Worm (Caenorhabditis elegans) whole organism, L4 larva: ENCODE data around the gene ahsa-1.
"Not testable (repeated sequence)": the region's sequence is repeated elsewhere in the genome, so short reads cannot be mapped to it uniquely, and the experiment has no call there.

ENCODE experiments used
- T26A8.4 ChIP-seq: fragments of 200-800 bp; sonication (Bioruptor generic); IDR thresholded peaks from 2 replicates; pipeline ENCODE4 v1.3.6; 2022; ENCODE audit warnings: missing genetic modification characterization, missing compliant biosample characterization
- Y105C5A.15 ChIP-seq: fragments of 200-800 bp; sonication (Bioruptor generic); IDR thresholded peaks from 2 replicates; pipeline ENCODE4 v1.3.6; 2022; ENCODE audit warnings: missing genetic modification characterization, missing compliant biosample characterization
- Y75B8A.6 ChIP-seq: fragments of 200-800 bp; sonication (Bioruptor generic); IDR thresholded peaks from 2 replicates; pipeline ENCODE4 v1.3.6; 2022; ENCODE audit warnings: missing genetic modification reagents, missing genetic modification characterization, missing compliant biosample characterization
- ZK337.2 ChIP-seq: fragments of 200-800 bp; sonication (Bioruptor generic); IDR thresholded peaks from 2 replicates; pipeline ENCODE4 v1.3.6; 2022; ENCODE audit warnings: missing genetic modification reagents, missing genetic modification characterization, missing compliant biosample characterization
- aha-1 ChIP-seq: fragments of 150-350 bp; peaks from one replicate; lab custom pipeline; 2014; ENCODE audit warnings: missing biosample characterization, missing genetic modification characterization
- attf-4 ChIP-seq: sonication (generic microtip); optimal IDR thresholded peaks from 3 replicates; lab custom pipeline; 2017; ENCODE audit warnings: missing biosample characterization, missing genetic modification characterization
- ctbp-1 ChIP-seq: fragments of 200-800 bp; sonication (Bioruptor generic); IDR thresholded peaks from 2 replicates; pipeline ENCODE4 v1.3.6; 2022; ENCODE audit warnings: missing genetic modification reagents, missing genetic modification characterization, missing compliant biosample characterization
- daf-16 ChIP-seq, 3 experiments: sonication (generic microtip); optimal IDR thresholded peaks; 2 replicates each; lab custom pipeline; 2016 to 2017; ENCODE audit warnings: missing genetic modification characterization in 3 of 3, missing genetic modification reagents in 3 of 3, mild to moderate bottlenecking in 2 of 3, missing compliant biosample characterization in 2 of 3, missing biosample characterization in 1 of 3, moderate library complexity in 1 of 3
- jun-1 ChIP-seq: fragments of 150-350 bp; optimal IDR thresholded peaks from 2 replicates; lab custom pipeline; 2014; ENCODE audit warnings: missing biosample characterization, missing genetic modification reagents, missing genetic modification characterization
- lin-15B ChIP-seq: fragments of 150-350 bp; sonication (generic microtip); optimal IDR thresholded peaks from 3 replicates; lab custom pipeline; 2014; ENCODE audit warnings: missing biosample characterization, missing genetic modification characterization
- lin-39 ChIP-seq: fragments of 150-350 bp; optimal IDR thresholded peaks from 2 replicates; lab custom pipeline; 2014; ENCODE audit warnings: missing biosample characterization, missing genetic modification reagents, missing genetic modification characterization
- mxl-3 ChIP-seq: fragments of 200-800 bp; sonication (Bioruptor generic); optimal IDR thresholded peaks from 2 replicates; lab custom pipeline; 2018; ENCODE audit warnings: mild to moderate bottlenecking, missing genetic modification characterization, missing compliant biosample characterization
- nhr-237 ChIP-seq: sonication (generic microtip); optimal IDR thresholded peaks from 2 replicates; lab custom pipeline; 2017; ENCODE audit warnings: missing biosample characterization, missing genetic modification characterization
- nhr-28 ChIP-seq: fragments of 150-350 bp; optimal IDR thresholded peaks from 2 replicates; lab custom pipeline; 2014; ENCODE audit warnings: missing biosample characterization, missing genetic modification characterization
- nhr-42 ChIP-seq: fragments of 200-800 bp; sonication (Bioruptor generic); IDR thresholded peaks from 2 replicates; pipeline ENCODE4 v1.3.6; 2022; ENCODE audit warnings: missing genetic modification characterization, missing compliant biosample characterization
- nhr-77 ChIP-seq: fragments of 150-350 bp; optimal IDR thresholded peaks from 2 replicates; lab custom pipeline; 2014; ENCODE audit warnings: missing biosample characterization, missing genetic modification characterization
- pha-4 ChIP-seq, 2 experiments: fragments of 150-350 bp in 1 of 2; fragments of 200-800 bp in 1 of 2; sonication (Bioruptor generic) in 1 of 2; IDR thresholded peaks in 1 of 2; optimal IDR thresholded peaks in 1 of 2; 2 replicates each; pipeline versions ENCODE4 v1.3.6 to Lab custom; 2014 to 2022; ENCODE audit warnings: missing genetic modification characterization in 2 of 2, missing genetic modification reagents in 2 of 2, missing biosample characterization in 1 of 2, missing compliant biosample characterization in 1 of 2
- pqm-1 ChIP-seq: sonication (generic microtip); optimal IDR thresholded peaks from 2 replicates; lab custom pipeline; 2017; ENCODE audit warnings: missing biosample characterization, missing genetic modification characterization
- rbr-2 ChIP-seq: sonication (generic microtip); optimal IDR thresholded peaks from 2 replicates; lab custom pipeline; 2016; ENCODE audit warnings: missing genotype, missing genetic modification characterization, missing compliant biosample characterization
- tag-97 ChIP-seq: fragments of 200-800 bp; sonication (Bioruptor generic); IDR thresholded peaks from 2 replicates; pipeline ENCODE4 v1.3.6; 2022; ENCODE audit warnings: missing genetic modification characterization, missing compliant biosample characterization
- unc-130 ChIP-seq: sonication (generic microtip); optimal IDR thresholded peaks from 2 replicates; lab custom pipeline; 2016; ENCODE audit warnings: missing genetic modification reagents, missing genetic modification characterization, missing compliant biosample characterization
- vab-7 ChIP-seq: fragments of 200-800 bp; sonication (Bioruptor generic); IDR thresholded peaks from 2 replicates; pipeline ENCODE4 v1.3.6; 2022; ENCODE audit warnings: missing genetic modification reagents, missing genetic modification characterization, missing compliant biosample characterization
- zip-2 ChIP-seq: fragments of 150-350 bp; optimal IDR thresholded peaks from 2 replicates; lab custom pipeline; 2014; ENCODE audit warnings: missing biosample characterization, missing genetic modification characterization
- ztf-11 ChIP-seq: fragments of 150-350 bp; optimal IDR thresholded peaks from 2 replicates; lab custom pipeline; 2014; ENCODE audit warnings: missing biosample characterization, missing genetic modification characterization
- ztf-7 ChIP-seq: fragments of 150-350 bp; optimal IDR thresholded peaks from 2 replicates; lab custom pipeline; 2014; ENCODE audit warnings: missing biosample characterization, missing genetic modification characterization

Gene ahsa-1

DNA sequence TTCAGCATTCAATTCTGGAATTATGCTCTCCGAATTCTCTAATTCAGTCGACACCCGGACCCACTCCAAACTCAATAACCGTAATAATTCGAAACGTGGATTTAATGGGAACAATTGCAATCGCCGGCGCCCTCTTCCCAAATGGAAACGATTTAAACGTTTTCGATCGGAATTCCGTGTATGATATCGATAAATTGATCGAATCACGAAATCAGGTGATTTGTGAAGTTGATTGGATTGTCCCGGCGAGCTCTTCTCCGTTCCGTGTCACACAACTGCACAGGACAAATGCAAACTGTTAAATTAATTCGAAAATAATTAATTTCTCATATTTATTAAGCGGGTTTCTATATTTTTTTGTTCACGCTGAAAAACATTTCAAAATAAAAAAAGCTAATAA lies 29.3 kb downstream of the ahsa-1 start, which contains the start of gene C25D7.16:
TSS of gene C25D7.16 (plus strand) at position 301 of the 400 bp plus-strand sequence.
- TF ChIP-seq jun-1 (tag; lab: Kevin White, UChicago) (no peak), aha-1 (peak; percentile 49)
- TF ChIP-seq, all 104 proteins: peak for 1

DNA sequence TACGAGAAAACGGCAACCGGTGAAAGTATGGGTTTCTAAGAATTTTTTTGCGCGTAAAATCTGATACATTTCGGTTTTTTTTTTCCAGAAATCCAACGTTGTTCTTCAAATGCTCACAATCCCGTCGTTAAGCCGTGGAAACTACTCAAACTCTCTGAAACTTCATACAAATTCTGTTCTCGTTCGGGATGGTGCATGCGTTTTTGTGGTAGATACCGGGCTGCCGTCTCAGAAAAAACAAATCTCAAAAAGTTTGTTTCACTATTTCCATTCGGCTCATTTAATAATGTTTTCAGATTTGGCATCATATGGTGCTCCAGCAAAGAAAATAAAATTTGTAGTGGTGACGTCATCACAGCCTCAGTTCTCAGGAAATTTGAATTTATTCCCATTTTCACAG lies 30.5 kb downstream of the ahsa-1 start:
- no peak for TF ChIP-seq nhr-237 (tag; lab: Kevin White, UChicago)
- TF ChIP-seq lin-39 = no peak
- peak; percentile 91 for TF ChIP-seq aha-1

DNA sequence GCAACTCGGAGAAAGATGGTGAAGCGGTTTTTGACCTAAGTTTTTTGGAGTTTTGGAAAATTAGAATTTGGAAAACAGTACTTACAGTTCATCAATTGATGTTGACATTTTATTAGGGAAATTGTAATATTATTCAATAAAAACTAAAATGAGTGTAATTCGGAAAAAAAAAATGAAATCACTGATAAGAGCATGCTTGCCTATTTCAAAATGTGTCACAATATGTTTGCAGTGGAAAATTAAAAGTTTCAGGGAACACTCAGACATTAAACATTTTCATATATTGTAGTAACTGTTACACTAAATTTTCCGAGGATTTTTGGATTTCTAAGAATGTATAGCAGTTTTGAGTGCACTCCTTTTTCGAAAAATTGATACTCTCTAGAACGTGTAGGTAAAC lies 32.8 kb downstream of the ahsa-1 start, which contains the start of the genes fbxa-82 and C25D7.5:
TSS of gene fbxa-82 (minus strand) at position 163 of the 400 bp plus-strand sequence.
TSS of gene C25D7.5 (plus strand) at position 283 of the 400 bp plus-strand sequence.
- TF ChIP-seq ZK337.2 (GFP tag; lab: Robert Waterston, UW) (no peak), pqm-1 (tag; lab: Kevin White, UChicago) (peak; percentile 24), ztf-11 (tag; lab: Kevin White, UChicago) (no peak), ztf-7 (peak; percentile 62), nhr-28 (tag; lab: Kevin White, UChicago) (peak; percentile 43), daf-16 (GFP tag; optimal IDR thresholded peaks at IDR 0.05; lab: Kevin White, UChicago) (no peak), daf-16 (tag; optimal IDR thresholded peaks at IDR 0.05; lab: Kevin White, UChicago) (peak; percentile 59), zip-2 (tag; lab: Kevin White, UChicago) (peak; percentile 82), nhr-77 (peak; percentile 57)

DNA sequence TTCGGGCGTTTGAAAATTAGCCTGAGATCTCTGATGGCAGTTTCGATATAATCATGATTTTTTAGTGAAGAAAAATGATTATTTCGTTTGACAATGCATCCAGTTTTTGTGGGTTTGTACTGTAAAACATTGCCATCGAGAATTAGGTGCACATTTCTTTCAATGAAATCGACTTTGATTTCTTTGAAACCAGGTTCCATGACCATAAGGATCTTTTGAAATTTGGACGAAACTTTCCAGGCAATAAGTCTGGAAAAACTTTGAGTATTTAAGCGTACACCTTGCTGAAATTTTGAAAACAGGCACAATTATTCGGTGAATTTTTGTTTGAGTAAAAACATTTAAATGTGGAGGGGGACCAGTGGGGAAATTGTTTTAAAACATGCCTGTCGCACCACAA lies 33.5 kb downstream of the ahsa-1 start:
- TF ChIP-seq tag-97 (GFP tag; lab: Robert Waterston, UW) = no peak
- peak; percentile 91 for TF ChIP-seq aha-1

DNA sequence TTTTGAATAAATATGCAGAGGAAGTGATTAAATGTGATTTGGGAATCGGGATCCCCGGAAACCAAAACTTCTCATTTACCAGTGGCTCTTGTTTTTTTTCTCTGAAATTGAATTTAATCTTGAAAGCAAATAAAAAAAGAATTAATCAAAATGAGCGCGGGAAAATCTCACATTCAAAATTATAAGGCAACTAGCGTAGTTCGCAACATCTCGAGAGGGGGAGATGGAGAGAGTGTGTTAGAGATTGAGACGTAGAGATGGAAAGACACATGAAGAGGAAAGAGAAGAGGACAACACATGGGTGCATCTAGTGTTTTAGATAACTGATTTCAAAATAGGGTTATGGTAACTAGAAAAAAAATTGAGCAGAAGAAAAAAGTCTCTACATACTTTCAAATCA lies 37.1 kb downstream of the ahsa-1 start, which contains the start of gene sdc-3:
TSS of gene sdc-3 (minus strand) at position 101 of the 400 bp plus-strand sequence.
- TF ChIP-seq aha-1 (peak; percentile 73), Y75B8A.6 (GFP tag; lab: Robert Waterston, UW) (no peak), nhr-28 (tag; lab: Kevin White, UChicago) (peak; percentile 32), vab-7 (GFP tag; lab: Robert Waterston, UW) (no peak), mxl-3 (GFP tag; lab: Kevin White, UChicago) (peak; percentile 19), attf-4 (tag; lab: Kevin White, UChicago) (no peak), ctbp-1 (GFP tag; lab: Robert Waterston, UW) (no peak), lin-15B (no peak), rbr-2 (no peak), nhr-42 (GFP tag; lab: Robert Waterston, UW) (no peak), Y105C5A.15 (no peak), T26A8.4 (GFP tag; lab: Robert Waterston, UW) (no peak), daf-16 (GFP tag; optimal IDR thresholded peaks at IDR 0.05; lab: Kevin White, UChicago) (no peak), daf-16 (tag; optimal IDR thresholded peaks at IDR 0.05; lab: Kevin White, UChicago) (peak; percentile 14)

DNA sequence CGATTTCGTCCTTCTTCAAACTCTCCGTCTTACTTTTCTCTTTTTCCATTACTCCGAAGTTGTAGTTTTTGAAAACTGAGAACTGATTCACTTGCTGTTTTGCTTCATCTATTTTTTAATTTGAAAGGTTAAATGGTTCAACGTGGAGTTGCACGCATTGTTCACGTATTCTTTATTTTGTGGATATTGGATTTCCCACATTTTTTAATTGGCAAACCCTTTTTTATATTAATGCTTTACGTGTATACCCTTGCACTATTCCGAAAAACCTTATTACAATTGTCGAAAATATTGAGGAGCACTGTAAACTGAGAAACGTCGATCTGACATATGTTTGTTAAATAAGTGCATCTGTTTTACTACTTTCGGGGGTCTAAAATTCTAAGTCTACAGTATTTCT lies 48.4 kb downstream of the ahsa-1 start, which contains the start of gene melo-3:
TSS of gene melo-3 (minus strand) at position 101 of the 400 bp plus-strand sequence.
- not testable (repeated sequence) for TF ChIP-seq aha-1; unc-130 (GFP tag; lab: Kevin White, UChicago); pha-4 (GFP tag; IDR thresholded peaks at IDR 0.05; lab: Robert Waterston, UW); pha-4 (tag; optimal IDR thresholded peaks at IDR 0.05; lab: Kevin White, UChicago)
- TF ChIP-seq, all 104 proteins: peak for 0; not testable (repeated sequence) for 104
